Worm (Caenorhabditis elegans) whole organism, mixed stage, embryonic: Measurements from ENCODE around the gene ZC477.7.

Experiments used
- blmp-1 ChIP-seq: fragments of 150-350 bp; optimal IDR thresholded peaks from 2 replicates; lab custom pipeline; 2014; ENCODE audit warnings: missing biosample characterization, missing genetic modification characterization
- ceh-43 ChIP-seq: fragments of 200-800 bp; sonication (Bioruptor generic); optimal IDR thresholded peaks from 2 replicates; lab custom pipeline; 2018; ENCODE audit warnings: mild to moderate bottlenecking, missing genetic modification characterization, moderate library complexity, missing compliant biosample characterization
- ces-1 ChIP-seq: fragments of 150-350 bp; optimal IDR thresholded peaks from 2 replicates; lab custom pipeline; 2014; ENCODE audit warnings: missing biosample characterization, missing genetic modification reagents, missing genetic modification characterization
- cnd-1 ChIP-seq: fragments of 200-800 bp; sonication (Bioruptor generic); optimal IDR thresholded peaks from 2 replicates; lab custom pipeline; 2018; ENCODE audit warnings: mild to moderate bottlenecking, missing genetic modification characterization, missing compliant biosample characterization
- drap-1 ChIP-seq: fragments of 200-800 bp; sonication (Bioruptor generic); optimal IDR thresholded peaks from 3 replicates; lab custom pipeline; 2018; ENCODE audit warnings: mild to moderate bottlenecking, missing genetic modification characterization, missing compliant biosample characterization
- elt-1 ChIP-seq: sonication (generic microtip); optimal IDR thresholded peaks from 2 replicates; lab custom pipeline; 2017; ENCODE audit warnings: missing genetic modification characterization, mild to moderate bottlenecking, missing compliant biosample characterization, antibody characterized with exemption, moderate library complexity, borderline replicate concordance; ENCODE audit not compliant: insufficient read depth
- elt-3 ChIP-seq: fragments of 150-350 bp; optimal IDR thresholded peaks from 2 replicates; lab custom pipeline; 2014; ENCODE audit warnings: missing biosample characterization, missing genetic modification characterization
- flh-1 ChIP-seq: fragments of 200-800 bp; sonication (Bioruptor generic); optimal IDR thresholded peaks from 2 replicates; lab custom pipeline; 2018; ENCODE audit warnings: mild to moderate bottlenecking, missing genetic modification characterization, moderate library complexity, missing compliant biosample characterization
- ham-2 ChIP-seq: fragments of 200-800 bp; sonication (Bioruptor generic); optimal IDR thresholded peaks from 2 replicates; lab custom pipeline; 2018; ENCODE audit warnings: mild to moderate bottlenecking, missing genetic modification characterization, missing compliant biosample characterization
- hlh-1 ChIP-seq: fragments of 150-350 bp; optimal IDR thresholded peaks from 2 replicates; lab custom pipeline; 2014; ENCODE audit warnings: missing biosample characterization, missing genetic modification reagents, missing genetic modification characterization
- lin-13 ChIP-seq: fragments of 150-350 bp; optimal IDR thresholded peaks from 2 replicates; lab custom pipeline; 2014; ENCODE audit warnings: missing biosample characterization, missing genetic modification characterization
- lin-32 ChIP-seq: fragments of 200-800 bp; sonication (Bioruptor generic); optimal IDR thresholded peaks from 2 replicates; lab custom pipeline; 2018; ENCODE audit warnings: mild to moderate bottlenecking, missing genetic modification characterization, missing compliant biosample characterization
- lsy-2 ChIP-seq: fragments of 150-350 bp; optimal IDR thresholded peaks from 2 replicates; lab custom pipeline; 2014; ENCODE audit warnings: missing biosample characterization, missing genetic modification characterization
- mab-5 ChIP-seq: fragments of 150-350 bp; optimal IDR thresholded peaks from 2 replicates; lab custom pipeline; 2014; ENCODE audit warnings: missing biosample characterization, missing genetic modification characterization
- nhr-2 ChIP-seq: fragments of 150-350 bp; optimal IDR thresholded peaks from 2 replicates; lab custom pipeline; 2014; ENCODE audit warnings: missing biosample characterization, missing genetic modification characterization
- nhr-237 ChIP-seq: fragments of 150-350 bp; optimal IDR thresholded peaks from 2 replicates; lab custom pipeline; 2014; ENCODE audit warnings: missing biosample characterization, missing genetic modification characterization
- nhr-28 ChIP-seq: fragments of 150-350 bp; optimal IDR thresholded peaks from 2 replicates; lab custom pipeline; 2014; ENCODE audit warnings: missing biosample characterization, missing genetic modification characterization
- nhr-76 ChIP-seq: sonication (generic microtip); optimal IDR thresholded peaks from 2 replicates; lab custom pipeline; 2017; ENCODE audit warnings: missing biosample characterization, missing genetic modification characterization
- pha-4 ChIP-seq: fragments of 150-350 bp; optimal IDR thresholded peaks from 2 replicates; lab custom pipeline; 2018; ENCODE audit warnings: missing biosample characterization, missing genetic modification reagents, missing genetic modification characterization
- sptf-1 ChIP-seq: sonication (generic microtip); optimal IDR thresholded peaks from 2 replicates; lab custom pipeline; 2017; ENCODE audit warnings: mild to moderate bottlenecking, missing genetic modification characterization, moderate library complexity, missing compliant biosample characterization
- tbx-8 ChIP-seq: fragments of 200-800 bp; sonication (Bioruptor generic); optimal IDR thresholded peaks from 2 replicates; lab custom pipeline; 2018; ENCODE audit warnings: mild to moderate bottlenecking, missing genetic modification characterization, moderate library complexity, missing compliant biosample characterization
- unc-120 ChIP-seq: sonication (generic microtip); optimal IDR thresholded peaks from 2 replicates; lab custom pipeline; 2017; ENCODE audit warnings: missing genetic modification characterization, missing compliant biosample characterization; ENCODE audit not compliant: poor library complexity, severe bottlenecking
- unc-39 ChIP-seq: fragments of 150-350 bp; optimal IDR thresholded peaks from 2 replicates; lab custom pipeline; 2014; ENCODE audit warnings: missing biosample characterization, missing genetic modification characterization
- unc-62 ChIP-seq: fragments of 150-350 bp; optimal IDR thresholded peaks from 2 replicates; lab custom pipeline; 2014; ENCODE audit warnings: missing biosample characterization, missing genetic modification reagents, missing genetic modification characterization
- zip-8 ChIP-seq: fragments of 150-350 bp; optimal IDR thresholded peaks from 2 replicates; lab custom pipeline; 2014; ENCODE audit warnings: missing biosample characterization, missing genetic modification characterization
- ztf-11 ChIP-seq: fragments of 150-350 bp; optimal IDR thresholded peaks from 2 replicates; lab custom pipeline; 2014; ENCODE audit warnings: missing biosample characterization, missing genetic modification characterization

The ZC477.7 gene

DNA sequence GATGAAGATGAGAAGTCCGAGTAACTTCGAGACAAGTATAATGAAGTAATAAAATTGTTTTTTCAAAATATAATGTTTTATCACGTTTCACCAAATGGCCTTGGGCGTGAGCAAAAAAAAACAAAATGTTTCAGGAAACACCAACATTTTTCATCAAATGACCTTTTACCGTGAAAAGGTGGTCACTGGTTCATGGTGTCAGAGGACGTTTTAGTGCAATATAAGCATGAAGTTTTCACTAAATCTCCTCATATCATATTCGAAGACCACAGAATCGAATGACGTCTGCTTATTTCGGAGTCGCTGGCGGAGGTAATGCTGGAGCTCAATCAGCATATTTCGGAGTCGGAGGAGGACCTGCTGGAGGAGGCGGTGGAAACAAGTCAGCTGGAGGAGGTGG is at the start of gene ZC477.7, which contains the start of gene ssq-3:
Gene ZC477.7 (minus strand): TSS at position 101 of the 400 bp plus-strand sequence.
Gene ssq-3 (plus strand): TSS at position 251 of the 400 bp plus-strand sequence.
- no peak for TF ChIP-seq cnd-1 (tag; lab: Kevin White, UChicago)
- no peak for TF ChIP-seq nhr-76 (tag; lab: Kevin White, UChicago)
- TF ChIP-seq nhr-237 (tag; lab: Kevin White, UChicago), result no peak
- no peak for TF ChIP-seq nhr-28 (tag; lab: Kevin White, UChicago)
- no peak for TF ChIP-seq nhr-2 (tag; lab: Kevin White, UChicago)
- TF ChIP-seq sptf-1, result no peak
- no peak for TF ChIP-seq ceh-43 (GFP tag; lab: Kevin White, UChicago)
- TF ChIP-seq mab-5 (tag; lab: Kevin White, UChicago), result no peak

DNA sequence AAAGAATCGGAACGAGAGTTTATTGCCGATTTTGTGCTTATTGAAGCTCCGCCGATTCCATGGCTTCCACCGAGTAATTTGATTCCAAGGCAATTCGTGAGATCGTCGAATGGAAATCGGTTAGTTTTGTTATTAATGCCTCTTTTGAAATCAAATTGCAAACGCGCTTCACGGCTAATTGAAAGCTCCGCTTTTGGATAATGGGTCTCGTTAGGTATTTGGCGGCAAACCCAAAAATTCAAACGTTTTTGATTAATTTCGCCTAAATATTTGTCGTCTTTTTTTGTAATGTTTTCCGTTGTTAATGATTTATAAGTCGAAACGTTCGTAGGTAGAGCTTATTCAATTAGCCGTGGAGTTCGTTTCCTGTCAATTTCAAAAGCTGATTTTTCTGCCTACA is 48.3 kb upstream of the ZC477.7 start:
- TF ChIP-seq zip-8 (tag; lab: Kevin White, UChicago) (no peak), elt-1 (tag; lab: Kevin White, UChicago) (no peak), unc-39 (tag; lab: Kevin White, UChicago) (no peak), nhr-76 (tag; lab: Kevin White, UChicago) (no peak), drap-1 (GFP tag; lab: Kevin White, UChicago) (no peak), unc-120 (tag; lab: Kevin White, UChicago) (no peak), nhr-2 (tag; lab: Kevin White, UChicago) (no peak)
- TF ChIP-seq, all 35 proteins: peak for 0

DNA sequence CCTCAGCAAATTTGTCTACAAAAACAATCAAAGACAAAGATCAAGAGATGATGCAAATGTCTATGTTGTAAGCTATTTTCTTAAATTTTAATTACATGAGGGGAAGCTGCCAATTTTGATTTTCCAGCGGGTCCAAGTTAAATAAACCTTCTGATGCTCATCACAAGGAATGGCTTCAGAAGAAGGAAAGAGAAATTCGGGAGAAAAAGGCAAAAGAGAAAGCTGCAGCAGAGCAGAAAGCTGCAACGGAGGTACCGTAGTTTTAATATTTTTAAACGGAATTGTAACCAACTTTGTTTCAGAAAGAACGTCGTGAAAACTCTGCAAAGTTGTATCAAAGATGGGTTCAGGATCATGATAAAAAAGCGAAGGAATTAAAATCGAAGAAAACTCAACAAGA is 46.9 kb upstream of the ZC477.7 start:
- no peak for TF ChIP-seq unc-62 (GFP tag; lab: Kevin White, UChicago)
- no peak for TF ChIP-seq nhr-76 (tag; lab: Kevin White, UChicago)
- no peak for TF ChIP-seq nhr-28 (tag; lab: Kevin White, UChicago)
- no peak for TF ChIP-seq ham-2 (GFP tag; lab: Kevin White, UChicago)
- TF ChIP-seq pha-4, result no peak
- no peak for TF ChIP-seq mab-5 (tag; lab: Kevin White, UChicago)
- no peak for TF ChIP-seq lin-32 (GFP tag; lab: Kevin White, UChicago)
- no peak for TF ChIP-seq cnd-1 (tag; lab: Kevin White, UChicago)
- TF ChIP-seq elt-3 (tag; lab: Kevin White, UChicago), result no peak
- TF ChIP-seq blmp-1 (tag; lab: Kevin White, UChicago), result no peak
- no peak for TF ChIP-seq ces-1 (GFP tag; lab: Kevin White, UChicago)
- TF ChIP-seq ztf-11, result no peak

DNA sequence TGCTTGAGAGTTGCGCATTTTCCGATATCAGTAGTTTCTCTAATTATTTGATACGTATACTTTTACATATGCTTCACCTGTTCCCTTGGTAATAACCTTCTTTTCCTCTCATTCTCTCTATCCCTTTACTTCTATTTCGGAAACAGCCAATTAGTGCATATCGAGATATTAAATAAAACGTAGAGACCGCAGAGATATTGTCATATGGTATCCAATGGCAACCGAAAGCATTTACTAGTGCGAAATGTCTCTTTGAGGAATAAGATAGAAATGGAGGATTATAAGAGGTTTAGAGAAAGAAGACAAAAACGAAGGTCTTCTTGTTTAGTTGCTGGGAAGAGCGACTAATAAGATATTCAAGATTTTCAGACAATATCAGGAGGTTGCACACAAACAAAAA is 45.1 kb upstream of the ZC477.7 start, which contains the start of gene maph-9:
Gene maph-9 (plus strand): TSS at position 273 of the 400 bp plus-strand sequence.
- TF ChIP-seq elt-1 (tag; lab: Kevin White, UChicago) (no peak), mab-5 (tag; lab: Kevin White, UChicago) (no peak), sptf-1 (peak; percentile 57), lsy-2 (tag; lab: Kevin White, UChicago) (peak; percentile 1), ztf-11 (peak; percentile 16), ceh-43 (GFP tag; lab: Kevin White, UChicago) (peak; percentile 19)

DNA sequence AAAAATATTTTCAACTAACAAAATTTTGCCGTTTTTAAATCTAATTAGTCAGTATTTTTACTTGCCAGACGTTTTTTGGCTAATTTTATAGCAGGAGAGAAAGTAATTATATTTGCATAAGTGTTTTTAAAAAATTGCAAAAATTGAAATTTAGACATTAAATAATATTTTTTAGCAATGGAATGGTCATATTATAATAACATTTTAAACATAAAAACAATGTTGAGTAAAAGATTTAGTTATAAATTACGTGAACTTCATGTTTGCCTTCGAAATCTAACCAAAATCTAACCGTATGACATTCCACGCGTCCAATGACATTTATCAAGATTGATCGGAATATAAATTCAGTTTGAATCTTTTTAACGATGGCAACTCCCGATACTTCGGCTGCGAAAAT is 43.1 kb upstream of the ZC477.7 start, which contains the start of gene C34D4.2:
Gene C34D4.2 (plus strand): TSS at position 301 of the 400 bp plus-strand sequence.
- TF ChIP-seq drap-1 (GFP tag; lab: Kevin White, UChicago) (no peak), elt-1 (tag; lab: Kevin White, UChicago) (peak; percentile 32), hlh-1 (no peak)
- TF ChIP-seq, all 35 proteins: peak for 1

DNA sequence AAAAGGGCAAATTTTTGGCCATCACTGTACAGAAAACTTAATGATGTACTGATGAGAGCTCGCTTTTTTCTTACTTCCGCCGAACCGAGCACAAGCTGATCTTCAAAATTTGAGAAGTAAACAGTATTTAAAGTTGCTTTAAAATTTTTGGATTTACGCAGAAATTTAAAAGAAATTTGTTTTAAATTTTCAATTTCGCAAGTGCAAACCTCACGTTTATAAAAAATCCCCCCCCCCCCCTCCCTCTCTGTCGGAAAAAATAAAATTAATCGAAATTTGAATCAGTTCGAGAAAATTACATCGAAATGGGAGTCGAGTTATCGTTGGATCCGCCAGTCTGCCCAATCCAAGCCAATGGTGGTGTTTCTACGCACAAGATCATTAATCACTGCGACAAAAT is 42.1 kb upstream of the ZC477.7 start, which contains the start of gene C34D4.3:
Gene C34D4.3 (plus strand): TSS at position 301 of the 400 bp plus-strand sequence.
- no peak for TF ChIP-seq ceh-43 (GFP tag; lab: Kevin White, UChicago)
- TF ChIP-seq mab-5 (tag; lab: Kevin White, UChicago), result no peak
- TF ChIP-seq zip-8 (tag; lab: Kevin White, UChicago), result no peak
- no peak for TF ChIP-seq lin-13 (tag; lab: Kevin White, UChicago)
- TF ChIP-seq ztf-11, result no peak
- no peak for TF ChIP-seq tbx-8 (GFP tag; lab: Kevin White, UChicago)
- TF ChIP-seq cnd-1 (tag; lab: Kevin White, UChicago), result no peak
- no peak for TF ChIP-seq ham-2 (GFP tag; lab: Kevin White, UChicago)
- TF ChIP-seq sptf-1, result no peak
- TF ChIP-seq unc-120 (tag; lab: Kevin White, UChicago), result no peak
- no peak for TF ChIP-seq flh-1 (GFP tag; lab: Kevin White, UChicago)
- no peak for TF ChIP-seq unc-39 (tag; lab: Kevin White, UChicago)
- TF ChIP-seq nhr-2 (tag; lab: Kevin White, UChicago), result no peak
